Worm (Caenorhabditis elegans) whole organism, midembryonic: ENCODE data around the gene Y57G11B.3.
"Not testable (repeated sequence)": the region's sequence is repeated elsewhere in the genome, so short reads cannot be mapped to it uniquely, and the experiment has no call there.

Experiments
- T22C8.4 ChIP-seq: fragments of 200-800 bp; sonication (Bioruptor generic); IDR thresholded peaks from 2 replicates; pipeline ENCODE4 v1.3.6; 2022; ENCODE audit warnings: missing genetic modification characterization, missing compliant biosample characterization
- cog-1 ChIP-seq: sonication (generic microtip); optimal IDR thresholded peaks from 2 replicates; lab custom pipeline; 2016; ENCODE audit warnings: missing genetic modification characterization, missing compliant biosample characterization
- flt-1 ChIP-seq: fragments of 200-800 bp; sonication (Bioruptor generic); IDR thresholded peaks from 2 replicates; pipeline ENCODE4 v1.3.6; 2022; ENCODE audit warnings: missing genetic modification characterization, missing compliant biosample characterization
- klf-2 ChIP-seq: fragments of 200-800 bp; sonication (Bioruptor generic); conservative IDR thresholded peaks from 2 replicates; pipeline ENCODE4 v1.3.6; 2022; ENCODE audit warnings: missing genetic modification reagents, missing genetic modification characterization, missing compliant biosample characterization
- med-1 ChIP-seq: sonication (generic microtip); optimal IDR thresholded peaks from 2 replicates; lab custom pipeline; 2017; ENCODE audit warnings: missing genetic modification characterization, mild to moderate bottlenecking, missing compliant biosample characterization, antibody characterized with exemption, missing genetic modification reagents; ENCODE audit not compliant: insufficient read depth
- ref-1 ChIP-seq: fragments of 200-800 bp; sonication (Bioruptor generic); conservative IDR thresholded peaks from 2 replicates; pipeline ENCODE4 v1.3.6; 2022; ENCODE audit warnings: missing genetic modification reagents, missing genetic modification characterization, missing compliant biosample characterization
- tab-1 ChIP-seq: fragments of 200-800 bp; sonication (Bioruptor generic); IDR thresholded peaks from 2 replicates; pipeline ENCODE4 v1.3.6; 2022; ENCODE audit warnings: missing genetic modification characterization, missing compliant biosample characterization
- ztf-23 ChIP-seq: fragments of 200-800 bp; sonication (Bioruptor generic); IDR thresholded peaks from 2 replicates; pipeline ENCODE4 v1.3.6; 2022; ENCODE audit warnings: missing genetic modification reagents, missing genetic modification characterization, missing compliant biosample characterization
- ztf-29 ChIP-seq: fragments of 200-800 bp; sonication (Bioruptor generic); IDR thresholded peaks from 2 replicates; pipeline ENCODE4 v1.3.6; 2022; ENCODE audit warnings: missing genetic modification reagents, missing genetic modification characterization, missing compliant biosample characterization

The Y57G11B.3 gene

DNA sequence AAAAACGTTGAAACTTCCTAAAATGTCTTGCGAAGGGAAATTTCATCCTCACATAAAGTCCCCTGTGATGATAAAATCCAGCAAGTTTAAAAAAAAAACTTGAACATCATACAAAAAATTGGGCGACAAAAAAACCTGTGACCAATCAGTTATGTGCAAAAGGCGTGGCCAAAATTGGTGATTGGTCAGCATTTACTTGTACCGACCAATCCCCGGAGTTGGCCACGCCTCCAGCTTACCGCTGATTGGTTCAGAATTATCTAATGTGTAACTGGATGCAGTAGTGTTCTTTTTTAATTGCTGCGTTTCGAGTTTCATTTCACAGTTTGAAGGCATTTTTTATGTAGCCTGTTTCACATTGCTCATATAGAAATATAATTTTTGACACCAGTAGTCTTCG is 1.1 kb downstream of the Y57G11B.3 start:
- TF ChIP-seq ref-1 (GFP tag; lab: Robert Waterston, UW) (no peak), tab-1 (GFP tag; lab: Robert Waterston, UW) (no peak), ztf-29 (GFP tag; lab: Robert Waterston, UW) (no peak), klf-2 (GFP tag; lab: Robert Waterston, UW) (no peak), med-1 (GFP tag; lab: Kevin White, UChicago) (no peak), ztf-23 (no peak), flt-1 (GFP tag; lab: Robert Waterston, UW) (no peak), T22C8.4 (no peak), cog-1 (tag; lab: Kevin White, UChicago) (no peak)

DNA sequence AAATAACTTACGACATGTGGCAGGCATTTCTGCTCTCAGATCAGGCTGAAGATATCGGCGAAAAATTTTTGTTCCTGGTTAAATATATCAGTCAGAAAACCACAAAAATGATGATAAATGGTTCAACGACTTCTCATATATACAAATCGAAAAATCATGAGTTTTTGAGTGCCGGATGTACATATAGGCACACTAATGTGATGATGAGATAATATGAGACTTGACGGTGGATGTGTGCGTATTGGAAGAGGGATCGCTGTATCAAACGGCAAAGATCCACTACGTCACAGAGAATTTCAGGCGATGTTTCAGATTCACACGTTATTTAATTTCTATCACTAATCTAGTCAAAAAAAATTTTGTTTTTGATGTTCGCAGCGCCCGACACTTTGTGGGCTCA is 1.6 kb downstream of the Y57G11B.3 start, which contains the start of gene glb-34:
TSS of gene glb-34 (minus strand) at position 101 of the 400 bp plus-strand sequence.
- TF ChIP-seq cog-1 (tag; lab: Kevin White, UChicago), result no peak
- no peak for TF ChIP-seq ref-1 (GFP tag; lab: Robert Waterston, UW)
- TF ChIP-seq med-1 (GFP tag; lab: Kevin White, UChicago), result no peak
- TF ChIP-seq flt-1 (GFP tag; lab: Robert Waterston, UW), result no peak
- TF ChIP-seq T22C8.4, result no peak
- TF ChIP-seq tab-1 (GFP tag; lab: Robert Waterston, UW), result no peak
- no peak for TF ChIP-seq klf-2 (GFP tag; lab: Robert Waterston, UW)
- no peak for TF ChIP-seq ztf-23

DNA sequence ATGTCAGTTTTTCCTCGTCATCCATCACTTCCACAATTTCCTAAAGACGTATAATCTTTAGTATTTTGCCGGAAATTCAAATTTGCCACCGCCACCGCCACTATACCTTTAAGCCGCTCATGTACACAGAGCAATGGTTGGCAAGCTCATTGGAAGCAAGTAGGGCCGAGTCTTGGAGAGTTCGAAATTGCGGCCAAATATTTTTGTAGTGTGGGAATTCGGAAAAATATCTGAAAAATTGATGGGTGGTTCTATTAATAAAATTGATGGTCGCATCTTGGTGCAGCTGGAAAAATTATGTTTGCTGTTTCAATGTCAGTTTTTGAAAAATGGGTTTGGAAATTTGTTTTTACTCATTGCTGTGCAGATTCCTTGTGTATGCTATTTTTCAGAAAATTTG is 2.6 kb downstream of the Y57G11B.3 start:
- no peak for TF ChIP-seq ztf-23

DNA sequence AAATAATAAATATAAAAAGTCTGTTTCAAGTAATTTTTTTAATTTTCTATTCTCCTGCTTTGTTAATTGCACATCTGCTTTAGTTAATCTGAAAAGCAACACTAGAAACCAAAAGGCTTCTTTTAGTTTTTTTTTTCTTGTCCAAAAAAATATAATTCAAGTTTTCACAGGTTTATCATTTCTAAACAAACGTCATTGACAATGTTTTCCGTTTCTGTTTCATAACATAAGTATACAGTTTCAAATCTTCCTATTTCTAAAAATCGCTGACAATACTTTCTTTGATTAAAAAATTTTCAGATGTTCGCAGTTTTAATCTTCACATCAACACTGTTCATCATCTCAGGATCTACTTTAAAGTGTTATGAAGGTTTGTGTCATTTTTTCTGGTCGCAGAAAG is 9.1 kb downstream of the Y57G11B.3 start, which contains the start of gene Y57G11B.2:
TSS of gene Y57G11B.2 (plus strand) at position 301 of the 400 bp plus-strand sequence.
- no peak for TF ChIP-seq klf-2 (GFP tag; lab: Robert Waterston, UW)
- TF ChIP-seq ztf-23, result no peak
- TF ChIP-seq ref-1 (GFP tag; lab: Robert Waterston, UW), result no peak
- no peak for TF ChIP-seq tab-1 (GFP tag; lab: Robert Waterston, UW)
- TF ChIP-seq flt-1 (GFP tag; lab: Robert Waterston, UW), result no peak
- no peak for TF ChIP-seq ztf-29 (GFP tag; lab: Robert Waterston, UW)
- TF ChIP-seq cog-1 (tag; lab: Kevin White, UChicago), result no peak
- no peak for TF ChIP-seq T22C8.4
- no peak for TF ChIP-seq med-1 (GFP tag; lab: Kevin White, UChicago)

DNA sequence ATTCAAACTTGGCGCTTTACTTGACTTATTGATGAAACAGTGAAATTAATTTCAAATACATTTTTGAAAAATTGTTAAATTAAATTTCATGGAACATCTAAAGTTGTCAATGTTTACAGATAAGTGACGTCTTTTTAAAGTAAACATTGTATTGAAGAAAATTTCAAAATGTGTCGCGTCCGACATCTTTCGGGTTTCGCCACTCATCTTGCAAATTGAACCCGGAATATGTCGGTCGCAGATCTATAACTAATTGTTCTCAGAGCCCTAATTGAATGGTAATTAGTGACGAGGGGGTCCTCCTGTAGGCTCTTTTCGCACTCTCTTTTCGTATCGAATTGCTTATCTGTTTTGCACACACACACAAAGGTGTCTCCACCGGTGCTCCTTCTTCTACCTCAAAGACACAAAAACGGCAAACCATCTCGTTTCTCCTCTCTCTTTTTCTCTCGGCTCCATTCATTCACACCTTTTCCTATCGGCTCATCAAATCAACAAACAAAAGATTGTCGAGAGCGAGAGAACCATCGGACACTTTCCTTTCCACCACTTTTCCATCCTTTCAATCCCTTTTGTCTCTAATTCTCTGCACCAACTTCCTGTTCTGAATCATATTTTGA is 11.4 kb downstream of the Y57G11B.3 start:
- TF ChIP-seq ztf-29 (GFP tag; lab: Robert Waterston, UW) (no peak), flt-1 (GFP tag; lab: Robert Waterston, UW) (no peak), ztf-23 (no peak), ref-1 (GFP tag; lab: Robert Waterston, UW) (no peak), T22C8.4 (no peak), tab-1 (GFP tag; lab: Robert Waterston, UW) (no peak), cog-1 (tag; lab: Kevin White, UChicago) (no peak)

DNA sequence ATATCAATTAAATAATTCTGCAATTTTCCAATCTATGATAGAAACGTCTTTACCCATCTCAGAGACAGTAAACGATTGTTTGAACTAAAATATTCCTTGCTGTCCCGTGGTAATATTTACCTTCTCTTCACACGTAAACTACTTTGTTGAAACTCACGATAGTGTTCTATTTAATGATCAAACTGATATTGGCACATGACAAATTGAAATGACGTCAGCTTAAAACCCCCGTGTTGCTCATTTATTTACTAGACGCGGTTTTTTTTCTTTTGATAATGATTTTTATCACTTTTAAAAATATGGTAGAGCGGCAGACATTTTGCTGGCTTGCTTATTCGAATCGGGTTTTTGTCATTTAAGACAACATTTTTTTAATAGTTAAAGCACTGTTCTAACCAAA is 12.5 kb downstream of the Y57G11B.3 start:
- TF ChIP-seq ref-1 (GFP tag; lab: Robert Waterston, UW), result no peak
- no peak for TF ChIP-seq ztf-23
- no peak for TF ChIP-seq T22C8.4
- no peak for TF ChIP-seq flt-1 (GFP tag; lab: Robert Waterston, UW)
- TF ChIP-seq tab-1 (GFP tag; lab: Robert Waterston, UW), result no peak
- TF ChIP-seq ztf-29 (GFP tag; lab: Robert Waterston, UW), result no peak
- TF ChIP-seq klf-2 (GFP tag; lab: Robert Waterston, UW), result no peak
- TF ChIP-seq med-1 (GFP tag; lab: Kevin White, UChicago), result no peak
- no peak for TF ChIP-seq cog-1 (tag; lab: Kevin White, UChicago)

DNA sequence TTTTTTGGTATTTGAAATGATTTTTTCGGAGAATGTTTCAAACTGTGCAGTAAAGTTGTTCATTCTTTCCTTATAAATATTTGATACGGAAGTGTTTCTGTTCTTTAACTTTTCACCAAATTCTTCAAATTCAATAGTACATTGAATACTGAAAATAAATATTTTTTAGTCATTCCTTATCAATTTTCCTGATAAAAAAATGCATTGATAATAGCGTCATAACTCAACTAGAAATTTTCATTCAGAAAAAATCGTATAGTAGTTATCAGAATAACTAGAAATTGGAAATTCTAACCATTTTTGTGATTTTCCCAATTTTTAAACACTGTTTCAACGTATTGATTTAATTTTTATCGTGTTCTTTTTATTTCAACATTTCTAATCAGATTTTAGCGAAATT is 14.9 kb downstream of the Y57G11B.3 start:
- TF ChIP-seq ztf-23 (no peak), tab-1 (GFP tag; lab: Robert Waterston, UW) (no peak), ztf-29 (GFP tag; lab: Robert Waterston, UW) (no peak), med-1 (GFP tag; lab: Kevin White, UChicago) (no peak), klf-2 (GFP tag; lab: Robert Waterston, UW) (no peak), flt-1 (GFP tag; lab: Robert Waterston, UW) (no peak), cog-1 (tag; lab: Kevin White, UChicago) (no peak)

DNA sequence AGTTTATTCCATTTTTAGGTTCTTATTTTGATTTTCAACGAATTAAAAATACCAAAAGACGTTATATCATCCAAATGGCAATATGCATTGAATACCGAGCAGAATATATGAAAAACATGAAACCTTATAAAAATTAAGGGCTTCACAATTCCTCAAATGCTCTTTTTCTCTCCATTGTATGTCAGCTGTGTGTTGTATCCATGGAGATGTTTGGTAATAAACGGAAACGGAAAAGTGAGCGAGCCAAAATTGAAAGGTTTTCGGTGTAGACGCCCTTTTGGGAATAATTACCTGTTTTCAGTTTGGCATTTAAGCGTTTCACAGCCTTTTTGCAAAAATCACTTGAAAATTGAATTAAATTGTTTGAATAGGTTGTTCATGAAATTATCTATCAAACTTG is 16.5 kb downstream of the Y57G11B.3 start:
- TF ChIP-seq klf-2 (GFP tag; lab: Robert Waterston, UW), result no peak
- no peak for TF ChIP-seq tab-1 (GFP tag; lab: Robert Waterston, UW)
- no peak for TF ChIP-seq cog-1 (tag; lab: Kevin White, UChicago)
- TF ChIP-seq ref-1 (GFP tag; lab: Robert Waterston, UW), result no peak
- no peak for TF ChIP-seq T22C8.4
- TF ChIP-seq ztf-29 (GFP tag; lab: Robert Waterston, UW), result no peak
- TF ChIP-seq med-1 (GFP tag; lab: Kevin White, UChicago), result no peak
- TF ChIP-seq flt-1 (GFP tag; lab: Robert Waterston, UW), result no peak
- no peak for TF ChIP-seq ztf-23

DNA sequence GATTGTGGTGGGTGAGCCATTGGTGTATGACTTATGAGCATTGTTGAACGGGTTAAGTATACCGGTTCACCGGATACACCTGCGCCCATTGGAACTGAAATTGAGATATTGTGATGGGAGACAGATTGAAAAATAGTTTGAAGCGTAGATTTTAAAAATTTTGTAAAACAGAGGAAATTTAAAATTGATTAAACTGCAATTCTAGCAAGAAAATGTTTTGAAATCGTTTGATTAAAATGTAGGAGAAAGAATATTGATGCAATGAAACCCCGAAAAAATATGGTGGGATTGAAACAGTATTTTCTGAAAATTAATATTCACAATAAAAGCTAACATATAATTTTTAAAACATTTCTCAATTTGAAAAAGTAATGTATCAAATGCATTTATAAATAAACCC is 19.4 kb downstream of the Y57G11B.3 start, which contains the start of gene Y57G11B.6:
TSS of gene Y57G11B.6 (minus strand) at position 101 of the 400 bp plus-strand sequence.
- TF ChIP-seq tab-1 (GFP tag; lab: Robert Waterston, UW) (no peak), cog-1 (tag; lab: Kevin White, UChicago) (no peak), med-1 (GFP tag; lab: Kevin White, UChicago) (no peak), klf-2 (GFP tag; lab: Robert Waterston, UW) (no peak)

DNA sequence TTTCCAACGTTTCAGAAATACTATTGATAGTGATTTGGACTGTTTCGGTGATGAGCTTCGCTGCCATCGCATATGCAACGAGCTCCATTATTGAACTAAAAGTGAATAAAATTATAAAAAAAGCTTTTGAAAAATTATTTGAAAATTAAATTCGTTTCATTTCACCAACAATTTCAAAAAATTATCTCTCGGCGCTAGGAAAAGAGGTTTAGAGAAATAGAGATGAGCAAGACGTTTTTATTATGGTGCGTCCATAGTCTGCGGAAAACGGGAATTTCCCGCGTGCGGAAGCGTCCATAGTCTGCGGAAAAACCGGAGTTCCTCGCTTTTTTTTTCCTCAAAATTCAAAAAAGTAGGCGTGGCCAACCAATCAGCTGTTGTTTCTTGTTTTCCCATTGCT is 22.3 kb downstream of the Y57G11B.3 start, which contains the start of gene pals-30:
TSS of gene pals-30 (minus strand) at position 101 of the 400 bp plus-strand sequence.
- not testable (repeated sequence) for TF ChIP-seq med-1 (GFP tag; lab: Kevin White, UChicago); ztf-23; flt-1 (GFP tag; lab: Robert Waterston, UW)
